Worm (Caenorhabditis elegans): ENCODE results near the gene nlp-82.

nlp-82 gene

DNA sequence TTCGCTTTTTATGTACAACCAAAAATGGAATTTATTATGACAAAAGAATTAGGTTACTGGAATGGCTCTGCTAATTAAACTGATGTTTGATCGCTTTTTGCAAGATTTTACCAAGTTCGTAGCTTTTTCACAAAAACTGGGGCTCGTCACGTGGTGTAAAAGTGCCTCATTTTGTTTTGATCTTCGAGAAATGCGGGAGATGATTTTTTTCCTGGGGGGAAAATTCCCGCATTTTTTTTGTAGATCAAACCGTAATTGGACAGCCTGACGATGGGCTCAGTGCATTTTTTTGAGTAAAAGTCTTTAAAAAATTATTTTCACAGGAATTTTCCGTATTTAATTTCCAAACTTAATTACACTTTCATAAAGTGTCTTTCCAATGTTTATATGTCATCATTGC is 35.0 kb upstream of the nlp-82 start:
- TF ChIP-seq ref-2 (tag; optimal IDR thresholded peaks at IDR 0.05) (no peak), K09A11.1 (tag; optimal IDR thresholded peaks at IDR 0.05; ENCODE audit: insufficient read depth) (no peak), gmeb-2 (tag; optimal IDR thresholded peaks at IDR 0.05) (no peak), pha-2 (tag; optimal IDR thresholded peaks at IDR 0.05) (no peak), lim-6 (tag; optimal IDR thresholded peaks at IDR 0.05) (no peak), ceh-2 (tag; optimal IDR thresholded peaks at IDR 0.05) (no peak), T23F11.4 (GFP tag; optimal IDR thresholded peaks at IDR 0.05) (no peak), madf-2 (tag; optimal IDR thresholded peaks at IDR 0.05) (no peak), odd-2 (tag; optimal IDR thresholded peaks at IDR 0.05) (no peak), zip-5 (tag; optimal IDR thresholded peaks at IDR 0.05) (no peak), unc-86 (tag; optimal IDR thresholded peaks at IDR 0.05) (no peak), nfya-1 (tag; optimal IDR thresholded peaks at IDR 0.05) (no peak)

DNA sequence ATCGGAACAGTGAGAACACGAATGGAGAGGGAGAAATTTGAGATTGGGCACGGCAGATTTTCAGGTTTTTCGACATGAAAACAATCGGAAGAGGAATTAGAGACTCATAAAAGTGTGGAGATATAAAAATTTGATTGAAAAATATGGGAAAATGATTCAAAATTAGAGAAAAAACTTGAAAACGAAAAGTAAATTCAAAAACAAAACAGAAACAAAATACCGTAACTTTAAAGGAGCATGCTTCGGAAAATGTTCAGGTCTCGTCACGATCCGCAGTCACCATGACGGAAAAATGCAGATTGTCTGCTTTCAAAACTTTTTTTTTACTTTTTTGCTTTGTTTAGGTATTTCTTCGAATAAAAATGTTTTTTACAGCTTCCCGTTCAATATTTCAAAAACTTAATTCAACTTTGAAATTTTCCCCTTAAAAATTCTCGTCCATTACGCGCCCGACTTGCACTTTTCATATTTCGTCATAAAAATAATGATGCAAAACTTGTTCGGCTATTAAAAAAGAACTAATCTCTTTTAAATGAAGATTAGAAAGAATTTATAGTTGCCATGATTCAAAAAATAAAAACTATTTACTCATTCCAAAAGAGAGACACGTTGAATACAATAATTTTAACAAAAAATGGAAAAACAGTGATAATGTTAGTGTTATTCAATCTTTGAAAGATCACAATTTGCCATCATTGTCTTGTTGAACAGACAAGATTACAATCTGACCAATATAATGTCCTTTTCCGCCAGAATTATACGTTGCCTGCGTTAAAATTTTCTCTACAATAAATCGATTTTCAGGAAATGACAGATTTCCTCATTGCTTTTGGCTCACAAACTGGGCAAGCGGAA is 31.3 kb upstream of the nlp-82 start, which contains the start of gene mtrr-1:
mtrr-1 (plus strand) TSS at position 805 of the 855 bp plus-strand sequence.
- TF ChIP-seq ama-1 (optimal IDR thresholded peaks at IDR 0.05) (peak; percentile 64), pha-2 (tag; optimal IDR thresholded peaks at IDR 0.05) (no peak)

DNA sequence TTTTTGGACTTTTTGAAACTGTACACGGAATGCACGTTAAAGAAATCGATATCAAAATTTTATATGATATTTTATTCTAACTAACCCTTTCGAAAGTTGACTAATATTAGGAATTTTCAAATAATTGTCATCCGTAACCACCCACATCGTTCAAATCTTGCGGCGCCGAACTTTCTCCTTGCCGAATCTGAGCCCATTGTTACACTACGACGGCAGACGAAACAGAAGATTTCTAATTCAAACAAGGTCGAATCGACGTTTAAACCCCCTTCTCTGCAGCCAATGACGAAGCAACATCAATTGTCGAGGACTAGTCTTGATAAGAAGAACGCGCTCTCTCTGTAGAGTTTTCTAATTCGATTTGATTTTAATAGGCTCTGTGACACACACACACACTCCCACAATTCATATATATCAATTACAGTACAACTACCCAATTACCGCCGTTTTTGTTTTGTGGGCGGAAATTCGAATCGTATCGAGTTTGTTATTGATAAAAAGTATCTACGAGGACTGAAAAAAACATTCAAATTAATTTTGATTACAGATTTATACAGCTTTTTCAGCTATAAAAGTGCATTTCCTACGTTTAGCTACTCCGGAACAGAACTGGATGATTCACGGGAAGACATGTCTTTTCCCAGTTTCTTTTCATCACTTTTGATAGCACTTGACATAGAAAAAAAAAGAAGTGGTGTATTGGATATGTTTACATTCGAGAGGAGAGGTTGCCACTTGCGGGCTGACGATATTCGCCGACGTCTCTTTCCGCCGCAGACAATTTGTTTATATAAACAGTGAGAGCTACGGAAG is 30.5 kb upstream of the nlp-82 start:
- peak; percentile 23 for TF ChIP-seq pax-1 (tag; optimal IDR thresholded peaks at IDR 0.05)
- no peak for TF ChIP-seq nhr-11 (tag; optimal IDR thresholded peaks at IDR 0.05)
- no peak for TF ChIP-seq hlh-6 (tag; optimal IDR thresholded peaks at IDR 0.05)
- TF ChIP-seq ceh-34 (tag; optimal IDR thresholded peaks at IDR 0.05) = peak; percentile 47
- no peak for TF ChIP-seq ceh-48 (tag; optimal IDR thresholded peaks at IDR 0.05)
- TF ChIP-seq unc-55 (GFP tag; optimal IDR thresholded peaks at IDR 0.05) = no peak
- no peak for TF ChIP-seq ceh-31 (tag; optimal IDR thresholded peaks at IDR 0.05)
- no peak for TF ChIP-seq hlh-13 (GFP tag; optimal IDR thresholded peaks at IDR 0.05)
- TF ChIP-seq ceh-14 (tag; optimal IDR thresholded peaks at IDR 0.05) = no peak
- TF ChIP-seq nfya-1 (tag; optimal IDR thresholded peaks at IDR 0.05) = peak; percentile 14
- peak; percentile 31 for TF ChIP-seq tbx-2 (tag; optimal IDR thresholded peaks at IDR 0.05)
- TF ChIP-seq hlh-8 (tag; optimal IDR thresholded peaks at IDR 0.05) = no peak
- no peak for TF ChIP-seq fkh-6 (tag; optimal IDR thresholded peaks at IDR 0.05)
- peak; percentile 9 for TF ChIP-seq ceh-22 (tag; optimal IDR thresholded peaks at IDR 0.05)
- TF ChIP-seq ahr-1 (tag; optimal IDR thresholded peaks at IDR 0.05) = no peak
- no peak for TF ChIP-seq tbx-7 (tag; optimal IDR thresholded peaks at IDR 0.05)
- no peak for TF ChIP-seq sox-4 (tag; optimal IDR thresholded peaks at IDR 0.05)
- no peak for TF ChIP-seq ceh-19 (GFP tag; optimal IDR thresholded peaks at IDR 0.05)
- TF ChIP-seq ceh-18 (tag; optimal IDR thresholded peaks at IDR 0.05) = no peak

DNA sequence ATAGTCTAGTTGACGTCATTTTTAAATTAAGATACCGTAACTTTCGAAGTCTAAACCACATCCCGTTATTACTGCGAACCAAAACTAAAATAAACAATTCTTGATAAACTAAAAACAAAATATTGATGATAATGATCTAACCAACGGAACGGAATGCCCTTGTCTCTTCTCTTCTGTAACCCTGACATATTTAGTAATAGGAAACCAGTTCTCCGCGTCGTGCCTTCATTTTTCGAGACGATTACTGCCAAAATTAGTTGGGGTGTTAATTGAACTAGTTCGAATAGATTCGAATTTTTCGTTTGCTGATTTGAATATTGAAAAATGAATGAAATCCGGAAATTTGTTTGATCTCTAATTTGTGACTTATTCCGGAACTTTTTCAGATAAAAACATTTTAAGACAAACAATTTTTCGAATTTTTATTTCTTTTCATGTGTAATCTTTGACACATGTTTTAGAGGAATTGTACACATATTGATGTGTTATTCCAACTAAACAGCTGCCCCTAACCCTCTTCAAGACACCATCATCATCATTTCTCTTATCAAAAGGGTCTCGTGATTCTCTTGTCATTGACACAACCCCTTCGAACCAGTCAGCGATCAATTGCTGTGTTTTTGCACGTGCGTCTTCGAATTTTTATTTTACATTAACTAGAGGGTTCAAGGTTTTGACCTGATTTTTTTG is 29.7 kb upstream of the nlp-82 start:
- TF ChIP-seq T23F11.4 (GFP tag; optimal IDR thresholded peaks at IDR 0.05) (no peak), ceh-30 (tag; optimal IDR thresholded peaks at IDR 0.05) (no peak), ceh-2 (tag; optimal IDR thresholded peaks at IDR 0.05) (no peak), tbx-7 (tag; optimal IDR thresholded peaks at IDR 0.05) (no peak), ama-1 (optimal IDR thresholded peaks at IDR 0.05) (no peak), zip-5 (tag; optimal IDR thresholded peaks at IDR 0.05) (no peak), syd-9 (tag; optimal IDR thresholded peaks at IDR 0.05) (no peak), odd-2 (tag; optimal IDR thresholded peaks at IDR 0.05) (no peak), lin-11 (tag; optimal IDR thresholded peaks at IDR 0.05) (no peak), fax-1 (tag; optimal IDR thresholded peaks at IDR 0.05) (no peak), fkh-10 (GFP tag; optimal IDR thresholded peaks at IDR 0.05) (no peak), C38D4.7 (GFP tag; optimal IDR thresholded peaks at IDR 0.05) (no peak), unc-42 (tag; optimal IDR thresholded peaks at IDR 0.05) (no peak), sdc-2 (tag; optimal IDR thresholded peaks at IDR 0.05) (no peak), madf-2 (tag; optimal IDR thresholded peaks at IDR 0.05) (no peak), K09A11.1 (tag; optimal IDR thresholded peaks at IDR 0.05; ENCODE audit: insufficient read depth) (no peak), nfya-1 (tag; optimal IDR thresholded peaks at IDR 0.05) (peak; percentile 24), tbx-2 (tag; optimal IDR thresholded peaks at IDR 0.05) (peak; percentile 20), ceh-48 (tag; optimal IDR thresholded peaks at IDR 0.05) (no peak), pha-2 (tag; optimal IDR thresholded peaks at IDR 0.05) (no peak), pros-1 (tag; optimal IDR thresholded peaks at IDR 0.05) (no peak), ceh-18 (tag; optimal IDR thresholded peaks at IDR 0.05) (peak; percentile 48), elt-2 (tag; optimal IDR thresholded peaks at IDR 0.05) (peak; percentile 58)
